Fruit fly (Drosophila melanogaster) whole organism, embryonic: Measurements from ENCODE around the gene CG11634.

ENCODE experiments used
- CG16863 ChIP-seq: fragments of 200-800 bp; sonication (Bioruptor generic); optimal IDR thresholded peaks from 3 replicates; lab custom pipeline; 2016; ENCODE audit warnings: missing biosample characterization, missing genetic modification characterization
- Gsc ChIP-seq: fragments of 200-800 bp; sonication (Bioruptor generic); IDR thresholded peaks from 2 replicates; pipeline ENCODE4 v1.3.6; 2022; ENCODE audit warnings: missing biosample characterization, missing genetic modification characterization
- Hsf ChIP-seq: fragments of 200-800 bp; sonication (Bioruptor generic); optimal IDR thresholded peaks from 3 replicates; lab custom pipeline; 2016; ENCODE audit warnings: missing biosample characterization, missing genetic modification characterization
- gcm ChIP-seq: fragments of 200-800 bp; sonication (Bioruptor generic); optimal IDR thresholded peaks from 2 replicates; lab custom pipeline; 2019; ENCODE audit warnings: missing biosample characterization, mild to moderate bottlenecking, missing genetic modification characterization, moderate library complexity
- h ChIP-seq: fragments of >200 bp; optimal IDR thresholded peaks from 2 replicates; lab custom pipeline; 2017
- klu ChIP-seq: fragments of 200-800 bp; sonication (Bioruptor generic); IDR thresholded peaks from 2 replicates; pipeline ENCODE4 v1.3.6; 2022; ENCODE audit warnings: missing biosample characterization, missing genetic modification characterization
- tap ChIP-seq: fragments of 200-800 bp; optimal IDR thresholded peaks from 3 replicates; lab custom pipeline; 2019; ENCODE audit warnings: missing biosample characterization, mild to moderate bottlenecking, missing genetic modification characterization, moderate library complexity

DNA sequence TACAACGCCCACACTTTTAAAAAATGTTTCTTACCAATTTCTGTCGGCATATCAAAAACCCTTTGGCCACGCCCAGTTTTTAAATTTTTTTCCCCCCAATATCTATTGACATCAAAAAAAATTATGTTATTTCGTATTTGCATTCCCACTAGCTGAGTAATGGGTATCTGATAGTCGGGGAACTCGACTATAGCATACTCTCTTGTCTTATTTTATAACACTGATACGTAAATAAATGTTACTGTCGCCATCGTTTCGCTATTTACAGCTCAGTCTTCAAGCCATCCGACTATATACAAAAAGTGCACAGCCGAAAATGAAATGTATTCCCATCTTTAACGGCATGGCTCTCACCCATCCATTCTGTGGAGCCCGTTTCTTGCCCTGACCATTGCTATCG is 7.2 kb downstream of the CG11634 start:
- no peak for TF ChIP-seq CG16863
- no peak for TF ChIP-seq gcm (GFP tag; lab: Kevin White, UChicago)
- TF ChIP-seq h: no peak
- TF ChIP-seq klu: no peak
- TF ChIP-seq Hsf: no peak
- no peak for TF ChIP-seq Gsc
- TF ChIP-seq tap (tag; lab: Kevin White, UChicago): no peak
